Worm (Caenorhabditis elegans) whole organism, young adult: ENCODE results near the gene str-64.

ENCODE experiments used
- B0035.1 ChIP-seq: sonication (generic microtip); optimal IDR thresholded peaks from 2 replicates; lab custom pipeline; 2016; ENCODE audit warnings: missing genetic modification characterization, mild to moderate bottlenecking, missing compliant biosample characterization, missing genotype, missing genetic modification reagents
- F23B12.7 ChIP-seq: sonication (generic microtip); optimal IDR thresholded peaks from 2 replicates; lab custom pipeline; 2017; ENCODE audit warnings: missing genetic modification characterization, mild to moderate bottlenecking, missing compliant biosample characterization, antibody characterized with exemption, moderate library complexity; ENCODE audit not compliant: insufficient read depth
- F55B11.4 ChIP-seq: sonication (generic microtip); optimal IDR thresholded peaks from 2 replicates; lab custom pipeline; 2016; ENCODE audit warnings: missing compliant biosample characterization, missing genetic modification characterization, borderline replicate concordance; ENCODE audit not compliant: insufficient read depth
- F57C9.4 ChIP-seq: sonication (generic microtip); optimal IDR thresholded peaks from 2 replicates; lab custom pipeline; 2017; ENCODE audit warnings: mild to moderate bottlenecking, missing genetic modification characterization, missing compliant biosample characterization
- K11D2.4 ChIP-seq: fragments of 200-800 bp; sonication (Bioruptor generic); IDR thresholded peaks from 2 replicates; pipeline ENCODE4 v1.3.6; 2022; ENCODE audit warnings: missing genetic modification reagents, missing genetic modification characterization, missing compliant biosample characterization
- K12H6.12 ChIP-seq: fragments of 200-800 bp; sonication (Bioruptor generic); optimal IDR thresholded peaks from 2 replicates; lab custom pipeline; 2018; ENCODE audit warnings: mild to moderate bottlenecking, missing genetic modification characterization, missing compliant biosample characterization
- akir-1 ChIP-seq: fragments of 200-800 bp; sonication (Bioruptor generic); optimal IDR thresholded peaks from 2 replicates; lab custom pipeline; 2018; ENCODE audit warnings: mild to moderate bottlenecking, missing genetic modification characterization, moderate library complexity, missing compliant biosample characterization
- attf-3 ChIP-seq: fragments of 200-800 bp; sonication (Bioruptor generic); conservative IDR thresholded peaks from 2 replicates; pipeline ENCODE4 v1.3.6; 2022; ENCODE audit warnings: missing genetic modification reagents, missing genetic modification characterization, missing compliant biosample characterization
- attf-5 ChIP-seq: fragments of 200-800 bp; sonication (Bioruptor generic); optimal IDR thresholded peaks from 2 replicates; lab custom pipeline; 2018; ENCODE audit warnings: mild to moderate bottlenecking, missing genetic modification characterization, missing compliant biosample characterization
- bed-1 ChIP-seq: fragments of 200-800 bp; sonication (Bioruptor generic); IDR thresholded peaks from 2 replicates; pipeline ENCODE4 v1.3.6; 2022; ENCODE audit warnings: missing genetic modification reagents, missing genetic modification characterization, missing compliant biosample characterization
- cebp-1 ChIP-seq, 2 experiments: fragments of 200-800 bp in 1 of 2; sonication (Bioruptor generic) in 1 of 2; sonication (generic microtip) in 1 of 2; IDR thresholded peaks in 1 of 2; optimal IDR thresholded peaks in 1 of 2; 2 replicates each; pipeline versions ENCODE4 v1.3.6 to Lab custom; 2017 to 2022; ENCODE audit warnings: missing compliant biosample characterization in 2 of 2, missing genetic modification characterization in 2 of 2, mild to moderate bottlenecking in 1 of 2, missing genetic modification reagents in 1 of 2, moderate library complexity in 1 of 2
- cebp-2 ChIP-seq: fragments of 200-800 bp; sonication (Bioruptor generic); IDR thresholded peaks from 2 replicates; pipeline ENCODE4 v1.3.6; 2022; ENCODE audit warnings: missing genetic modification characterization, missing compliant biosample characterization
- die-1 ChIP-seq: sonication (generic microtip); optimal IDR thresholded peaks from 2 replicates; lab custom pipeline; 2016; ENCODE audit warnings: missing genotype, mild to moderate bottlenecking, missing genetic modification characterization, missing compliant biosample characterization
- egl-44 ChIP-seq: fragments of 200-800 bp; sonication (Bioruptor generic); IDR thresholded peaks from 2 replicates; pipeline ENCODE4 v1.3.6; 2022; ENCODE audit warnings: missing genetic modification reagents, missing genetic modification characterization, missing compliant biosample characterization
- fkh-3 ChIP-seq: sonication (generic microtip); optimal IDR thresholded peaks from 2 replicates; lab custom pipeline; 2016; ENCODE audit warnings: mild to moderate bottlenecking, missing genetic modification characterization, missing compliant biosample characterization
- gei-17 ChIP-seq: fragments of 200-800 bp; sonication (Bioruptor generic); optimal IDR thresholded peaks from 2 replicates; lab custom pipeline; 2018; ENCODE audit warnings: mild to moderate bottlenecking, missing genetic modification characterization, missing compliant biosample characterization
- him-1 ChIP-seq: sonication (generic microtip); optimal IDR thresholded peaks from 2 replicates; lab custom pipeline; 2016; ENCODE audit warnings: missing genotype, missing genetic modification reagents, missing genetic modification characterization, missing compliant biosample characterization
- hlh-26 ChIP-seq: fragments of 200-800 bp; sonication (Bioruptor generic); conservative IDR thresholded peaks from 2 replicates; pipeline ENCODE4 v1.3.6; 2022; ENCODE audit warnings: missing genetic modification reagents, missing genetic modification characterization, missing compliant biosample characterization
- hmg-1.2 ChIP-seq: fragments of 200-800 bp; sonication (Bioruptor generic); IDR thresholded peaks from 2 replicates; pipeline ENCODE4 v1.3.6; 2022; ENCODE audit warnings: missing genetic modification reagents, missing genetic modification characterization, missing compliant biosample characterization
- hsf-1 ChIP-seq: fragments of 200-800 bp; sonication (Bioruptor generic); IDR thresholded peaks from 2 replicates; pipeline ENCODE4 v1.3.6; 2022; ENCODE audit warnings: missing genetic modification reagents, missing genetic modification characterization, missing compliant biosample characterization
- let-607 ChIP-seq, 2 experiments: fragments of 200-800 bp in 1 of 2; sonication (Bioruptor generic) in 1 of 2; sonication (generic microtip) in 1 of 2; optimal IDR thresholded peaks; 2 replicates each; lab custom pipeline; 2016 to 2018; ENCODE audit warnings: mild to moderate bottlenecking in 2 of 2, missing compliant biosample characterization in 2 of 2, missing genetic modification characterization in 2 of 2, moderate library complexity in 2 of 2, missing genotype in 1 of 2
- lsl-1 ChIP-seq: fragments of 200-800 bp; sonication (Bioruptor generic); optimal IDR thresholded peaks from 2 replicates; lab custom pipeline; 2018; ENCODE audit warnings: mild to moderate bottlenecking, missing genetic modification characterization, moderate library complexity, missing compliant biosample characterization
- madf-3 ChIP-seq: fragments of 200-800 bp; sonication (Bioruptor generic); IDR thresholded peaks from 2 replicates; pipeline ENCODE4 v1.3.6; 2022; ENCODE audit warnings: missing genetic modification reagents, missing genetic modification characterization, missing compliant biosample characterization
- mxl-1 ChIP-seq: sonication (generic microtip); optimal IDR thresholded peaks from 2 replicates; lab custom pipeline; 2016; ENCODE audit warnings: missing genetic modification characterization, missing compliant biosample characterization
- nhr-179 ChIP-seq: sonication (generic microtip); optimal IDR thresholded peaks from 2 replicates; lab custom pipeline; 2016; ENCODE audit warnings: mild to moderate bottlenecking, missing genetic modification characterization, missing compliant biosample characterization
- pbrm-1 ChIP-seq: fragments of 200-800 bp; sonication (Bioruptor generic); IDR thresholded peaks from 2 replicates; pipeline ENCODE4 v1.3.6; 2022; ENCODE audit warnings: missing genetic modification reagents, missing genetic modification characterization, missing compliant biosample characterization
- pha-4 ChIP-seq: fragments of 150-350 bp; sonication (generic microtip); optimal IDR thresholded peaks from 2 replicates; lab custom pipeline; 2014; ENCODE audit warnings: missing biosample characterization, missing genetic modification reagents, missing genetic modification characterization
- repo-1 ChIP-seq: sonication (generic microtip); optimal IDR thresholded peaks from 2 replicates; lab custom pipeline; 2017; ENCODE audit warnings: mild to moderate bottlenecking, missing genetic modification characterization, missing compliant biosample characterization
- snpc-3.4 ChIP-seq: sonication (generic microtip); optimal IDR thresholded peaks from 2 replicates; lab custom pipeline; 2017; ENCODE audit warnings: missing genetic modification characterization, mild to moderate bottlenecking, missing compliant biosample characterization, antibody characterized with exemption, moderate library complexity, missing genotype, missing genetic modification reagents
- unc-62 ChIP-seq: fragments of 150-350 bp; optimal IDR thresholded peaks from 2 replicates; lab custom pipeline; 2014; ENCODE audit warnings: missing biosample characterization, missing genetic modification reagents, missing genetic modification characterization
- ztf-25 ChIP-seq: fragments of 200-800 bp; sonication (Bioruptor generic); IDR thresholded peaks from 2 replicates; pipeline ENCODE4 v1.3.6; 2022; ENCODE audit warnings: missing genetic modification reagents, missing genetic modification characterization, missing compliant biosample characterization
- ztf-28 ChIP-seq: fragments of 200-800 bp; sonication (Bioruptor generic); IDR thresholded peaks from 2 replicates; pipeline ENCODE4 v1.3.6; 2022; ENCODE audit warnings: missing genetic modification reagents, missing genetic modification characterization, missing compliant biosample characterization

str-64 gene

DNA sequence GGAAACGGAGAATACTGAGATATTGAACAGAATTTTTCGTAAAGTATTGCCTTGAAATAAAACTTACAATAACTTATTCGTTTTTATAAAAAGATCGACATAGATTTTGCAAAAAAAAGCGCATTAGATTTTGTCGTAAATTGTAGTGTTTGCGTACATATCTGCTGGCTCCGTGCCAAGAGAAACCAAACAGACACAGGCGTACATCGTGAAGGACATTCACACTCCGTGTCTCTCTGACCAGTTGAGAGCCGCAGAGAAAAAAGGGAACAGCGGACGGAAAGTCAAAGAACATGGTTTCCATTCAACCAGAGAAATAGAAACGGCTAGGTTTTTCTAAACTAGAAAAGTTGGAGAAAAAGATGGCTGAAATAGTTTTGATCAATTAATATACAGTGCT lies 32.3 kb downstream of the str-64 start, which contains the start of gene arrd-19 (continued):
- TF ChIP-seq attf-3 (GFP tag; lab: Robert Waterston, UW) (peak; percentile 42), F57C9.4 (no peak), ztf-25 (no peak), K11D2.4 (GFP tag; lab: Robert Waterston, UW) (no peak), lsl-1 (GFP tag; lab: Kevin White, UChicago) (no peak), pha-4 (tag; lab: Kevin White, UChicago) (no peak), pbrm-1 (GFP tag; lab: Robert Waterston, UW) (peak; percentile 66; the same call in 1 of the 2 replicates), B0035.1 (tag; lab: Kevin White, UChicago) (no peak)

- no peak for TF ChIP-seq let-607 (tag; optimal IDR thresholded peaks at IDR 0.05; lab: Kevin White, UChicago)
- 0 out of 2 replicates have a peak, but pooled peaks have one; percentile 84 for TF ChIP-seq bed-1 (GFP tag; lab: Robert Waterston, UW)
- TF ChIP-seq madf-3: 0 out of 2 replicates have a peak, but pooled peaks have one; percentile 50
Measured at ce11 chrV:3316108-3316507, 33.1 kb downstream of the str-64 start, which contains the start of gene F35F10.1. TSS of gene F35F10.1 (plus strand) at chrV:3316307.

ce11 chrV:3318975-3319374 lies 35.9 kb downstream of the str-64 start, which contains the start of gene F35F10.13:
TSS of gene F35F10.13 (minus strand) at chrV:3319075.
- TF ChIP-seq K12H6.12 (tag; lab: Kevin White, UChicago) (no peak), pha-4 (tag; lab: Kevin White, UChicago) (no peak), hmg-1.2 (GFP tag; lab: Robert Waterston, UW) (no peak), mxl-1 (no peak), ztf-25 (no peak), cebp-1 (GFP tag; IDR thresholded peaks at IDR 0.05; lab: Robert Waterston, UW) (no peak), cebp-1 (tag; optimal IDR thresholded peaks at IDR 0.05; lab: Kevin White, UChicago) (no peak), akir-1 (GFP tag; lab: Kevin White, UChicago) (no peak)

DNA sequence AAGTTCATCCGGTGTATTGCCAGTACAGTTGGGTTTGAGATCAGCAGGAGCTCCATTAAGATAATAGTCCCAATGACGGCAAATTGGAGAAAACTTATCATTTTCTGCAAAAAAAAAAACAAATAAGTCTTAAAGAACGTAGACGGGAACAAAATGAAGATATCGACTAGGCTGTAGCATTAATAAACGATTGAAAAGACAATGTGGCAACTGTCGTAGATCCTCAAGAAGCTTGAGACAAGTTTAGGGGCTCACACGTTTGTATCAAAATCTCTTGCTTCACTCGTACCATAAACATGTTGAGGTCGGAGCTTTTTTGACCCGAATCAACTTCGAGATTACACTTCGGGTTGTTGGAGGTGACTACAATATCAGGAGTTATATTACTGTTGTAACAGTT lies 36.9 kb downstream of the str-64 start, which contains the start of gene F35F10.14:
Gene F35F10.14, minus strand, starts transcription at position 101 of the 400 bp plus-strand sequence.
- TF ChIP-seq cebp-2 (GFP tag; lab: Robert Waterston, UW) (no peak), ztf-28 (0 out of 2 replicates have a peak, but pooled peaks have one; percentile 26)

DNA sequence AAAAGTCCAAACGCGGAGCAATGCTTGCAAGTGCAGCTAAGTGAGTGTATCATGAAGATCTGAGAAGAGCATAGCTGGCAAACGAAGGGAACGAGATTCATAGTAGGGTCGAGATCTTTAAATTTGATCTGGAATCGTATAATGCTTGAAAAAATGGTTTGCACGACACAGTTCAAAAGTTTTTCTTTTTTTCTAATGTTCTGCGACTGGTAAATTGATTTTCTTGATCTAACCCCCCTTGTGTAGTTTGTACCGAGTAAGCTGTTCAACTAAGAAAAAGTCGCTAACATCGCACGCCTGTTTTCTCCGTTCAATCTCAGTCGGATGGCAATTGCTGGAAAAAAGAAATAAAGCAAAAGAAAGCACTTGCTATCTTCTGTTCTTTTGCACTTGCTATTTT lies 37.4 kb downstream of the str-64 start, which contains the start of gene C17B7.14:
Gene C17B7.14, minus strand, starts transcription at position 101 of the 400 bp plus-strand sequence.
- no peak for TF ChIP-seq die-1 (tag; lab: Kevin White, UChicago)
- no peak for TF ChIP-seq gei-17 (GFP tag; lab: Kevin White, UChicago)
- TF ChIP-seq unc-62 (GFP tag; lab: Kevin White, UChicago): no peak
- no peak for TF ChIP-seq fkh-3 (tag; lab: Kevin White, UChicago)
- TF ChIP-seq ztf-28: no peak
- TF ChIP-seq egl-44 (GFP tag; lab: Robert Waterston, UW): no peak
- TF ChIP-seq cebp-1 (GFP tag; IDR thresholded peaks at IDR 0.05; lab: Robert Waterston, UW): no peak
- TF ChIP-seq cebp-1 (tag; optimal IDR thresholded peaks at IDR 0.05; lab: Kevin White, UChicago): no peak
- no peak for TF ChIP-seq F23B12.7 (tag; lab: Kevin White, UChicago)
- TF ChIP-seq nhr-179 (tag; lab: Kevin White, UChicago): no peak
- no peak for TF ChIP-seq snpc-3.4
- no peak for TF ChIP-seq him-1
- no peak for TF ChIP-seq hlh-26 (GFP tag; lab: Robert Waterston, UW)
- no peak for TF ChIP-seq repo-1 (tag; lab: Kevin White, UChicago)
- no peak for TF ChIP-seq F55B11.4
- no peak for TF ChIP-seq attf-5 (GFP tag; lab: Kevin White, UChicago)
- TF ChIP-seq B0035.1 (tag; lab: Kevin White, UChicago): no peak
- no peak for TF ChIP-seq hmg-1.2 (GFP tag; lab: Robert Waterston, UW)
- TF ChIP-seq hsf-1: no peak
